Worm (Caenorhabditis elegans): ENCODE data around the gene Y73F8A.35.
A peak's percentile ranks its signal among the peaks of the same experiment; 100 is the strongest.

Gene Y73F8A.35

ce11 chrIV:15572106-15572505 lies 32.4 kb upstream of the Y73F8A.35 start:
- TF ChIP-seq unc-3 (GFP tag; conservative IDR thresholded peaks at IDR 0.05): no peak
- no peak for TF ChIP-seq unc-3 (tag; optimal IDR thresholded peaks at IDR 0.05)
- TF ChIP-seq K09A11.1 (tag; optimal IDR thresholded peaks at IDR 0.05; ENCODE audit: insufficient read depth): no peak

- TF ChIP-seq tbx-2 (tag; optimal IDR thresholded peaks at IDR 0.05): no peak
- TF ChIP-seq gmeb-2 (tag; optimal IDR thresholded peaks at IDR 0.05): no peak
- no peak for TF ChIP-seq hlh-8 (tag; optimal IDR thresholded peaks at IDR 0.05)
- no peak for TF ChIP-seq odd-2 (tag; optimal IDR thresholded peaks at IDR 0.05)
- TF ChIP-seq ceh-24 (tag; optimal IDR thresholded peaks at IDR 0.05): no peak
- TF ChIP-seq ceh-2 (tag; optimal IDR thresholded peaks at IDR 0.05): no peak
Observed at ce11 chrIV:15571652-15572051, 31.9 kb upstream of the Y73F8A.35 start.

ce11 chrIV:15570770-15571169 lies 31.0 kb upstream of the Y73F8A.35 start:
- peak; percentile 78 for TF ChIP-seq tbx-2 (tag; optimal IDR thresholded peaks at IDR 0.05)
- peak; percentile 58 for TF ChIP-seq unc-42 (tag; optimal IDR thresholded peaks at IDR 0.05)
- peak; percentile 59; the same call in 1 of the 2 replicates for TF ChIP-seq sox-2 (GFP tag; IDR thresholded peaks at IDR 0.05)
- no peak for TF ChIP-seq K02D7.2 (tag; optimal IDR thresholded peaks at IDR 0.05)
- TF ChIP-seq tbx-7 (tag; optimal IDR thresholded peaks at IDR 0.05): peak; percentile 10
- TF ChIP-seq ceh-48 (tag; optimal IDR thresholded peaks at IDR 0.05): peak; percentile 96
- TF ChIP-seq pax-1 (tag; optimal IDR thresholded peaks at IDR 0.05): peak; percentile 78
- TF ChIP-seq ceh-14 (tag; optimal IDR thresholded peaks at IDR 0.05): peak; percentile 34
- peak; percentile 87 for TF ChIP-seq ceh-31 (tag; optimal IDR thresholded peaks at IDR 0.05)
- TF ChIP-seq Y22D7AL.16 (tag; optimal IDR thresholded peaks at IDR 0.05): no peak
- TF ChIP-seq dve-1 (tag; optimal IDR thresholded peaks at IDR 0.05): peak; percentile 43
- TF ChIP-seq nhr-232 (tag; optimal IDR thresholded peaks at IDR 0.05): no peak
- no peak for TF ChIP-seq ceh-22 (tag; optimal IDR thresholded peaks at IDR 0.05)
- TF ChIP-seq hlh-15 (tag; optimal IDR thresholded peaks at IDR 0.05): no peak
- peak; percentile 99 for TF ChIP-seq unc-55 (GFP tag; optimal IDR thresholded peaks at IDR 0.05)
- peak; percentile 38 for TF ChIP-seq fkh-6 (tag; optimal IDR thresholded peaks at IDR 0.05)
- TF ChIP-seq madf-2 (tag; optimal IDR thresholded peaks at IDR 0.05): peak; percentile 12
- TF ChIP-seq ceh-18 (tag; optimal IDR thresholded peaks at IDR 0.05): peak; percentile 73
- no peak for TF ChIP-seq dmd-4 (tag; optimal IDR thresholded peaks at IDR 0.05; ENCODE audit: borderline replicate concordance)
- TF ChIP-seq nhr-11 (tag; optimal IDR thresholded peaks at IDR 0.05): no peak
- peak; percentile 100 for TF ChIP-seq nfya-1 (tag; optimal IDR thresholded peaks at IDR 0.05)
- TF ChIP-seq C08G9.2 (tag; optimal IDR thresholded peaks at IDR 0.05): peak; percentile 42
- peak; percentile 73 for TF ChIP-seq sdc-2 (tag; optimal IDR thresholded peaks at IDR 0.05)
- TF ChIP-seq ceh-34 (tag; optimal IDR thresholded peaks at IDR 0.05): peak; percentile 75
- TF ChIP-seq rnt-1 (tag; optimal IDR thresholded peaks at IDR 0.05): peak; percentile 41
- TF ChIP-seq hlh-8 (tag; optimal IDR thresholded peaks at IDR 0.05): peak; percentile 14
- TF ChIP-seq hlh-30 (tag; optimal IDR thresholded peaks at IDR 0.05; ENCODE audit: insufficient read depth): peak; percentile 75
- peak; percentile 47 for TF ChIP-seq ets-4 (tag; optimal IDR thresholded peaks at IDR 0.05)
- TF ChIP-seq syd-9 (tag; optimal IDR thresholded peaks at IDR 0.05): peak; percentile 11
- TF ChIP-seq pros-1 (tag; optimal IDR thresholded peaks at IDR 0.05): peak; percentile 64
- peak; percentile 85 for TF ChIP-seq ama-1 (optimal IDR thresholded peaks at IDR 0.05)

ce11 chrIV:15564327-15564726 lies 24.6 kb upstream of the Y73F8A.35 start, which contains the start of gene Y105C5A.1:
TSS of gene Y105C5A.1 (minus strand) at chrIV:15564427.
- no peak for TF ChIP-seq K02D7.2 (tag; optimal IDR thresholded peaks at IDR 0.05)
- no peak for TF ChIP-seq ceh-9 (tag; optimal IDR thresholded peaks at IDR 0.05)
- no peak for TF ChIP-seq mec-3 (tag; optimal IDR thresholded peaks at IDR 0.05; ENCODE audit: borderline replicate concordance)
- no peak for TF ChIP-seq sox-2 (GFP tag; IDR thresholded peaks at IDR 0.05)
- no peak for TF ChIP-seq nfya-1 (tag; optimal IDR thresholded peaks at IDR 0.05)
- TF ChIP-seq fkh-10 (GFP tag; optimal IDR thresholded peaks at IDR 0.05): no peak

Measured in whole organism, late embryonic.